Worm (Caenorhabditis elegans): ENCODE data around the gene srxa-1.

DNA sequence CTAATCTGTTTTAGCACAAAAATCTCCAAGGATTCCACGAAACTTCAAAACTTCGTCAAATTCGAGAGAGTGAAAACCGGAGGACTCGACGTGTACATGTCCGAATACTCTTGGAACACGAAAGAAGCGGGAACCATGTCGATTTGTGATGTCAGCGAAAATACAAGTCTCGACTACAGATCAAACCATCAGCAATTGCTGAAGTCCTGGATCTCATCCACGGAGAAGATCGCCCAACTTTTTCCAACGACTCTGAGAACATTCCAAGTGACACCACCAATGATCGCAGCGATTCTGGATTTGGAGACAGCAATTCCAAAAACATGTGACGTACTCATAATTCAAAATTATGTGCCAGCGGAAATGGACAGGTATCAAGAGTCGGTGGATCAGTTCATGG is 9.4 kb upstream of the srxa-1 start:
- TF ChIP-seq mdl-1 (tag; optimal IDR thresholded peaks at IDR 0.05) (no peak), lsy-2 (tag; optimal IDR thresholded peaks at IDR 0.05) (no peak), zfp-3 (GFP tag; conservative IDR thresholded peaks at IDR 0.05) (no peak), zag-1 (tag; optimal IDR thresholded peaks at IDR 0.05) (no peak), ZK546.5 (tag; optimal IDR thresholded peaks at IDR 0.05) (no peak), nhr-25 (tag; optimal IDR thresholded peaks at IDR 0.05; ENCODE audit: borderline replicate concordance, insufficient read depth) (no peak), unc-62 (GFP tag; optimal IDR thresholded peaks at IDR 0.05 in 1 of 2) (peak in 1 of 2 experiments; percentile 73), unc-62 (tag; optimal IDR thresholded peaks at IDR 0.05) (no peak), ztf-11 (tag; optimal IDR thresholded peaks at IDR 0.05) (no peak), ama-1 (optimal IDR thresholded peaks at IDR 0.05) (no peak), nhr-76 (tag; optimal IDR thresholded peaks at IDR 0.05) (no peak), nhr-11 (tag; optimal IDR thresholded peaks at IDR 0.05) (no peak), ces-1 (GFP tag; optimal IDR thresholded peaks at IDR 0.05) (no peak), lin-15B (tag; optimal IDR thresholded peaks at IDR 0.05) (no peak)

Data from whole organism, L4 larva.